Worm (Caenorhabditis elegans): ENCODE measurements around the gene cec-8.
A peak's percentile ranks its signal among the peaks of the same experiment; 100 is the strongest.

Gene cec-8

DNA sequence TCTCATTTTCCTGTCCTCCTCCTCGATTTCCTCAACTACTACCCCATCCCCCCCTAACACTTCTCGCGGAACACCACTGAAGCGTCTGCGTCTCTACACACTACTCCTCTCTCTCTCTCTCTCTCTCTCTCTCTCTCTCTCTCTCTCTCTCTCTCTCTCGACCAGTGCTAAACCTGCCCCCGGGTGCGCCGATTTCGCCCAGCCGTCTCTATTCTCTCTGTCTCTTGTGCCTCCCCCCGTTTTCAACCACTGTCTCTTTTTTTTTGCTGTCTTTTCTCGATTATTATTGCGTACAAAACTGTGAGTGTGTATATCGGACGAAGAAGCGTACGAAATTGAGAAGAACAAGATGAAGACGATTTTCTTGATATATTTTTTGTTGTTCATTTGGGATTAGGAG, 3.9 kb downstream of the cec-8 start:
- TF ChIP-seq sox-4 (tag; optimal IDR thresholded peaks at IDR 0.05) (no peak), snu-23 (GFP tag; optimal IDR thresholded peaks at IDR 0.05) (peak; percentile 62), lin-14 (GFP tag; optimal IDR thresholded peaks at IDR 0.05) (peak; percentile 90), tlp-1 (tag; optimal IDR thresholded peaks at IDR 0.05) (no peak), zag-1 (tag; optimal IDR thresholded peaks at IDR 0.05) (no peak), lir-3 (tag; optimal IDR thresholded peaks at IDR 0.05; ENCODE audit: poor library complexity) (no peak), mab-9 (GFP tag; IDR thresholded peaks at IDR 0.05) (no peak), unc-62 (GFP tag; optimal IDR thresholded peaks at IDR 0.05) (no peak), unc-130 (tag; optimal IDR thresholded peaks at IDR 0.05) (no peak), snpc-4 (tag; optimal IDR thresholded peaks at IDR 0.05) (no peak), ceh-8 (GFP tag; optimal IDR thresholded peaks at IDR 0.05) (peak; percentile 45), ztf-11 (tag; optimal IDR thresholded peaks at IDR 0.05) (no peak), nhr-84 (tag; optimal IDR thresholded peaks at IDR 0.05) (no peak), zip-4 (GFP tag; optimal IDR thresholded peaks at IDR 0.05) (no peak), C16A3.4 (tag; optimal IDR thresholded peaks at IDR 0.05) (peak; percentile 9), F16B12.6 (tag; optimal IDR thresholded peaks at IDR 0.05) (peak; percentile 15), grh-1 (GFP tag; IDR thresholded peaks at IDR 0.05) (peak; percentile 78), unc-30 (tag; optimal IDR thresholded peaks at IDR 0.05) (no peak), mep-1 (tag; optimal IDR thresholded peaks at IDR 0.05) (peak; percentile 17), ceh-82 (tag; optimal IDR thresholded peaks at IDR 0.05) (peak; percentile 38 to 43 (median 40)), ceh-90 (tag; optimal IDR thresholded peaks at IDR 0.05) (no peak), elt-2 (tag; optimal IDR thresholded peaks at IDR 0.05) (no peak), lin-39 (tag; optimal IDR thresholded peaks at IDR 0.05) (no peak), efl-3 (GFP tag; optimal IDR thresholded peaks at IDR 0.05) (no peak), swsn-7 (tag; optimal IDR thresholded peaks at IDR 0.05) (peak; percentile 42), rnt-1 (tag; optimal IDR thresholded peaks at IDR 0.05) (peak; percentile 70), egl-27 (tag; optimal IDR thresholded peaks at IDR 0.05) (peak in 1 of 2 experiments; percentile 37), lin-13 (GFP tag; optimal IDR thresholded peaks at IDR 0.05) (no peak), hlh-17 (GFP tag; optimal IDR thresholded peaks at IDR 0.05; ENCODE audit: borderline replicate concordance) (no peak), Y116A8C.19 (tag; optimal IDR thresholded peaks at IDR 0.05; ENCODE audit: borderline replicate concordance) (no peak), blmp-1 (tag; optimal IDR thresholded peaks at IDR 0.05) (peak; percentile 71), egl-13 (tag; optimal IDR thresholded peaks at IDR 0.05) (no peak), nhr-71 (tag; optimal IDR thresholded peaks at IDR 0.05) (peak; percentile 62), ceh-88 (GFP tag; IDR thresholded peaks at IDR 0.05) (no peak), nhr-11 (tag; optimal IDR thresholded peaks at IDR 0.05) (no peak), ets-5 (GFP tag; IDR thresholded peaks at IDR 0.05) (no peak), skn-1 (tag; optimal IDR thresholded peaks at IDR 0.05) (peak; percentile 57), ztf-4 (tag; optimal IDR thresholded peaks at IDR 0.05) (no peak), lin-15B (tag; optimal IDR thresholded peaks at IDR 0.05) (no peak), aha-1 (tag; optimal IDR thresholded peaks at IDR 0.05) (no peak), sup-37 (GFP tag; optimal IDR thresholded peaks at IDR 0.05) (no peak), vab-15 (tag; optimal IDR thresholded peaks at IDR 0.05) (no peak), tbx-2 (tag; optimal IDR thresholded peaks at IDR 0.05) (peak; percentile 7), ceh-63 (GFP tag; optimal IDR thresholded peaks at IDR 0.05) (no peak), unc-86 (tag; optimal IDR thresholded peaks at IDR 0.05) (no peak), hpl-2 (GFP tag; optimal IDR thresholded peaks at IDR 0.05) (no peak), nhr-47 (tag; optimal IDR thresholded peaks at IDR 0.05) (peak; percentile 54), fkh-8 (tag; optimal IDR thresholded peaks at IDR 0.05) (no peak), C04F5.9 (tag; optimal IDR thresholded peaks at IDR 0.05) (no peak), fos-1 (tag; optimal IDR thresholded peaks at IDR 0.05) (no peak), isw-1 (GFP tag; IDR thresholded peaks at IDR 0.05) (peak; percentile 18; the same call in 1 of the 2 replicates), jun-1 (tag; optimal IDR thresholded peaks at IDR 0.05) (peak; percentile 58), lin-35 (GFP tag; optimal IDR thresholded peaks at IDR 0.05) (peak; percentile 46 to 49), xbp-1 (tag; optimal IDR thresholded peaks at IDR 0.05) (no peak)
